Fruit fly (Drosophila melanogaster) whole organism, embryonic: ENCODE measurements around the gene CG2182.
A peak's percentile ranks its signal among the peaks of the same experiment; 100 is the strongest.

Experiments
- B-H2 ChIP-seq: fragments of 200-800 bp; sonication (Bioruptor generic); optimal IDR thresholded peaks from 2 replicates; lab custom pipeline; 2018; ENCODE audit warnings: missing biosample characterization, mild to moderate bottlenecking, missing genetic modification characterization
- Blimp-1 ChIP-seq: fragments of 200-800 bp; sonication (Bioruptor generic); optimal IDR thresholded peaks from 3 replicates; lab custom pipeline; 2018; ENCODE audit warnings: missing biosample characterization, missing genetic modification characterization, mild to moderate bottlenecking, moderate library complexity, missing genetic modification reagents
- CG10209 ChIP-seq: fragments of 200-800 bp; sonication (Bioruptor generic); optimal IDR thresholded peaks from 3 replicates; lab custom pipeline; 2017; ENCODE audit warnings: missing biosample characterization, mild to moderate bottlenecking, missing genetic modification characterization, missing genetic modification reagents
- CG10565 ChIP-seq: fragments of 200-800 bp; sonication (Bioruptor generic); optimal IDR thresholded peaks from 3 replicates; lab custom pipeline; 2016; ENCODE audit warnings: missing biosample characterization, mild to moderate bottlenecking, missing genetic modification characterization
- CG11723 ChIP-seq: fragments of 200-800 bp; sonication (Bioruptor generic); optimal IDR thresholded peaks from 2 replicates; lab custom pipeline; 2017; ENCODE audit warnings: missing biosample characterization, mild to moderate bottlenecking, missing genetic modification characterization
- CG1233 ChIP-seq: fragments of 200-800 bp; sonication (Bioruptor generic); optimal IDR thresholded peaks from 4 replicates; lab custom pipeline; 2018; ENCODE audit warnings: missing biosample characterization, mild to moderate bottlenecking, missing genetic modification characterization
- CG14050 ChIP-seq: fragments of 200-800 bp; sonication (Bioruptor generic); IDR thresholded peaks from 3 replicates; pipeline ENCODE4 v1.3.6; 2022; ENCODE audit warnings: missing biosample characterization, missing genetic modification characterization
- CG14441 ChIP-seq: fragments of 200-800 bp; sonication (Bioruptor generic); IDR thresholded peaks from 2 replicates; pipeline ENCODE4 v1.3.6; 2022; ENCODE audit warnings: missing biosample characterization, missing genetic modification characterization
- CG16779 ChIP-seq: fragments of 200-800 bp; sonication (Bioruptor generic); IDR thresholded peaks from 2 replicates; pipeline ENCODE4 v1.3.6; 2022; ENCODE audit warnings: missing biosample characterization, missing genetic modification characterization
- CG17361 ChIP-seq: fragments of 200-800 bp; sonication (Bioruptor generic); IDR thresholded peaks from 3 replicates; pipeline ENCODE4 v1.3.6; 2022; ENCODE audit warnings: missing biosample characterization, missing genetic modification characterization
- CG17829 ChIP-seq: fragments of 200-800 bp; optimal IDR thresholded peaks from 2 replicates; lab custom pipeline; 2019; ENCODE audit warnings: missing biosample characterization, mild to moderate bottlenecking, missing genetic modification characterization, moderate library complexity
- CG18011 ChIP-seq: fragments of 200-800 bp; sonication (Bioruptor generic); optimal IDR thresholded peaks from 2 replicates; lab custom pipeline; 2017; ENCODE audit warnings: missing biosample characterization, missing genetic modification characterization, mild to moderate bottlenecking, moderate library complexity, missing genotype
- CG30020 ChIP-seq: fragments of 200-800 bp; optimal IDR thresholded peaks from 2 replicates; lab custom pipeline; 2019; ENCODE audit warnings: missing biosample characterization, mild to moderate bottlenecking, missing genetic modification characterization, moderate library complexity
- CG33213 ChIP-seq: fragments of 200-800 bp; sonication (Bioruptor generic); optimal IDR thresholded peaks from 3 replicates; lab custom pipeline; 2016; ENCODE audit warnings: missing biosample characterization, missing genetic modification characterization
- CG33557 ChIP-seq: fragments of 200-800 bp; sonication (Bioruptor generic); optimal IDR thresholded peaks from 2 replicates; lab custom pipeline; 2019; ENCODE audit warnings: missing biosample characterization, mild to moderate bottlenecking, missing genetic modification characterization, moderate library complexity
- CG3838 ChIP-seq: fragments of 200-800 bp; sonication (Bioruptor generic); optimal IDR thresholded peaks from 3 replicates; lab custom pipeline; 2016; ENCODE audit warnings: missing biosample characterization, missing genetic modification characterization
- CG4328 ChIP-seq: fragments of 200-800 bp; sonication (Bioruptor generic); optimal IDR thresholded peaks from 3 replicates; lab custom pipeline; 2017; ENCODE audit warnings: missing biosample characterization, missing genetic modification reagents, missing genetic modification characterization
- CG5180 ChIP-seq: fragments of 200-800 bp; sonication (Bioruptor generic); optimal IDR thresholded peaks from 3 replicates; lab custom pipeline; 2017; ENCODE audit warnings: missing biosample characterization, missing genetic modification characterization, mild to moderate bottlenecking, moderate library complexity, missing genetic modification reagents
- CG6689 ChIP-seq: fragments of 200-800 bp; sonication (Bioruptor generic); IDR thresholded peaks from 2 replicates; pipeline ENCODE4 v1.3.6; 2022; ENCODE audit warnings: missing biosample characterization, missing genetic modification characterization
- CG6791 ChIP-seq: fragments of 200-800 bp; sonication (Bioruptor generic); IDR thresholded peaks from 3 replicates; pipeline ENCODE4 v1.3.6; 2022; ENCODE audit warnings: missing biosample characterization, missing genetic modification characterization; ENCODE audit not compliant: partially characterized antibody
- CG7556 ChIP-seq: fragments of 200-800 bp; sonication (Bioruptor generic); optimal IDR thresholded peaks from 2 replicates; lab custom pipeline; 2017; ENCODE audit warnings: missing biosample characterization, mild to moderate bottlenecking, missing genetic modification characterization
- CG7745 ChIP-seq: fragments of 200-800 bp; sonication (Bioruptor generic); optimal IDR thresholded peaks from 2 replicates; lab custom pipeline; 2018; ENCODE audit warnings: missing biosample characterization, mild to moderate bottlenecking, missing genetic modification characterization, moderate library complexity
- CG9727 ChIP-seq: fragments of 200-800 bp; sonication (Bioruptor generic); optimal IDR thresholded peaks from 3 replicates; lab custom pipeline; 2017; ENCODE audit warnings: missing biosample characterization, mild to moderate bottlenecking, missing genetic modification characterization
- CG9932 ChIP-seq: fragments of 200-800 bp; sonication (Bioruptor generic); IDR thresholded peaks from 2 replicates; pipeline ENCODE4 v1.3.6; 2022; ENCODE audit warnings: missing biosample characterization, missing genetic modification characterization
- CkIIα-i1 ChIP-seq: fragments of 200-800 bp; sonication (Bioruptor generic); IDR thresholded peaks from 2 replicates; pipeline ENCODE4 v1.3.6; 2022; ENCODE audit warnings: missing biosample characterization, missing genetic modification characterization
- D ChIP-seq, 2 experiments: fragments of 200-800 bp in 1 of 2; fragments of >200 bp in 1 of 2; sonication (Bioruptor generic) in 1 of 2; optimal IDR thresholded peaks; 2 replicates in 1 of 2; 3 replicates in 1 of 2; lab custom pipeline; 2017; ENCODE audit warnings: mild to moderate bottlenecking in 1 of 2, missing biosample characterization in 1 of 2, missing genetic modification characterization in 1 of 2, missing genetic modification reagents in 1 of 2
- Dll ChIP-seq: fragments of 200-800 bp; sonication (Bioruptor generic); IDR thresholded peaks from 4 replicates; pipeline ENCODE4 v1.3.6; 2022; ENCODE audit warnings: missing biosample characterization, missing genetic modification characterization; ENCODE audit not compliant: partially characterized antibody
- Fer2 ChIP-seq: fragments of 200-800 bp; sonication (Bioruptor generic); optimal IDR thresholded peaks from 2 replicates; lab custom pipeline; 2018; ENCODE audit warnings: missing biosample characterization, mild to moderate bottlenecking, missing genetic modification characterization, moderate library complexity
- HLH3B ChIP-seq: fragments of 200-800 bp; sonication (Bioruptor generic); IDR thresholded peaks from 2 replicates; pipeline ENCODE4 v1.3.6; 2022; ENCODE audit warnings: missing biosample characterization, missing genetic modification characterization
- Hsf ChIP-seq: fragments of 200-800 bp; sonication (Bioruptor generic); optimal IDR thresholded peaks from 3 replicates; lab custom pipeline; 2016; ENCODE audit warnings: missing biosample characterization, missing genetic modification characterization
- MESR4 ChIP-seq: fragments of 200-800 bp; sonication (Bioruptor generic); optimal IDR thresholded peaks from 2 replicates; lab custom pipeline; 2018; ENCODE audit warnings: missing biosample characterization, mild to moderate bottlenecking, missing genetic modification characterization, moderate library complexity
- Mad ChIP-seq: fragments of 200-800 bp; sonication (Bioruptor generic); optimal IDR thresholded peaks from 2 replicates; lab custom pipeline; 2016; ENCODE audit warnings: missing biosample characterization, missing genetic modification characterization
- Sox102F ChIP-seq: fragments of 200-800 bp; sonication (Bioruptor generic); optimal IDR thresholded peaks from 2 replicates; lab custom pipeline; 2018; ENCODE audit warnings: missing biosample characterization, mild to moderate bottlenecking, missing genetic modification characterization, moderate library complexity
- chinmo ChIP-seq: fragments of 200-800 bp; sonication (Bioruptor generic); IDR thresholded peaks from 4 replicates; pipeline ENCODE4 v1.3.6; 2022; ENCODE audit warnings: missing biosample characterization, missing genetic modification characterization; ENCODE audit not compliant: partially characterized antibody
- dimm ChIP-seq: fragments of 200-800 bp; sonication (Bioruptor generic); IDR thresholded peaks from 2 replicates; pipeline ENCODE4 v1.3.6; 2022; ENCODE audit warnings: missing biosample characterization, missing genetic modification characterization
- h ChIP-seq: fragments of >200 bp; optimal IDR thresholded peaks from 2 replicates; lab custom pipeline; 2017
- hkb ChIP-seq, 2 experiments: fragments of 200-800 bp in 1 of 2; fragments of >200 bp in 1 of 2; sonication (Bioruptor generic) in 1 of 2; IDR thresholded peaks in 1 of 2; optimal IDR thresholded peaks in 1 of 2; 2 replicates each; pipeline versions ENCODE4 v1.3.6 to Lab custom; 2017 to 2022; ENCODE audit warnings: missing biosample characterization in 1 of 2, missing genetic modification characterization in 1 of 2
- mld ChIP-seq: fragments of 200-800 bp; sonication (Bioruptor generic); IDR thresholded peaks from 3 replicates; pipeline ENCODE4 v1.3.6; 2022; ENCODE audit warnings: missing biosample characterization, missing genetic modification characterization; ENCODE audit not compliant: partially characterized antibody
- odd ChIP-seq: fragments of 200-800 bp; sonication (Bioruptor generic); optimal IDR thresholded peaks from 2 replicates; lab custom pipeline; 2017; ENCODE audit warnings: missing biosample characterization, mild to moderate bottlenecking, missing genetic modification characterization
- phol ChIP-seq: fragments of 200-800 bp; sonication (Bioruptor generic); optimal IDR thresholded peaks from 3 replicates; lab custom pipeline; 2018; ENCODE audit warnings: missing biosample characterization, mild to moderate bottlenecking, missing genetic modification characterization, moderate library complexity
- sisA ChIP-seq: fragments of 200-800 bp; sonication (Bioruptor generic); IDR thresholded peaks from 2 replicates; pipeline ENCODE4 v1.3.6; 2022; ENCODE audit warnings: missing biosample characterization, missing genetic modification characterization
- so ChIP-seq: fragments of 200-800 bp; sonication (Bioruptor generic); IDR thresholded peaks from 3 replicates; pipeline ENCODE4 v1.3.6; 2022; ENCODE audit warnings: missing biosample characterization, missing genetic modification characterization
- sug ChIP-seq: fragments of 200-800 bp; optimal IDR thresholded peaks from 2 replicates; lab custom pipeline; 2019; ENCODE audit warnings: missing biosample characterization, mild to moderate bottlenecking, missing genetic modification characterization, moderate library complexity
- tap ChIP-seq: fragments of 200-800 bp; optimal IDR thresholded peaks from 3 replicates; lab custom pipeline; 2019; ENCODE audit warnings: missing biosample characterization, mild to moderate bottlenecking, missing genetic modification characterization, moderate library complexity
- tgo ChIP-seq: fragments of 200-800 bp; sonication (Bioruptor generic); IDR thresholded peaks from 3 replicates; pipeline ENCODE4 v1.3.6; 2022; ENCODE audit warnings: missing biosample characterization, missing genetic modification characterization
- tll ChIP-seq, 2 experiments: fragments of 200-800 bp in 1 of 2; fragments of >200 bp in 1 of 2; sonication (Bioruptor generic) in 1 of 2; optimal IDR thresholded peaks; 2 replicates each; lab custom pipeline; 2017 to 2019; ENCODE audit warnings: missing biosample characterization in 2 of 2, missing genetic modification characterization in 2 of 2, mild to moderate bottlenecking in 1 of 2, moderate library complexity in 1 of 2
- trem ChIP-seq: fragments of 200-800 bp; optimal IDR thresholded peaks from 3 replicates; lab custom pipeline; 2019; ENCODE audit warnings: missing biosample characterization, mild to moderate bottlenecking, missing genetic modification characterization, moderate library complexity

Gene CG2182

DNA sequence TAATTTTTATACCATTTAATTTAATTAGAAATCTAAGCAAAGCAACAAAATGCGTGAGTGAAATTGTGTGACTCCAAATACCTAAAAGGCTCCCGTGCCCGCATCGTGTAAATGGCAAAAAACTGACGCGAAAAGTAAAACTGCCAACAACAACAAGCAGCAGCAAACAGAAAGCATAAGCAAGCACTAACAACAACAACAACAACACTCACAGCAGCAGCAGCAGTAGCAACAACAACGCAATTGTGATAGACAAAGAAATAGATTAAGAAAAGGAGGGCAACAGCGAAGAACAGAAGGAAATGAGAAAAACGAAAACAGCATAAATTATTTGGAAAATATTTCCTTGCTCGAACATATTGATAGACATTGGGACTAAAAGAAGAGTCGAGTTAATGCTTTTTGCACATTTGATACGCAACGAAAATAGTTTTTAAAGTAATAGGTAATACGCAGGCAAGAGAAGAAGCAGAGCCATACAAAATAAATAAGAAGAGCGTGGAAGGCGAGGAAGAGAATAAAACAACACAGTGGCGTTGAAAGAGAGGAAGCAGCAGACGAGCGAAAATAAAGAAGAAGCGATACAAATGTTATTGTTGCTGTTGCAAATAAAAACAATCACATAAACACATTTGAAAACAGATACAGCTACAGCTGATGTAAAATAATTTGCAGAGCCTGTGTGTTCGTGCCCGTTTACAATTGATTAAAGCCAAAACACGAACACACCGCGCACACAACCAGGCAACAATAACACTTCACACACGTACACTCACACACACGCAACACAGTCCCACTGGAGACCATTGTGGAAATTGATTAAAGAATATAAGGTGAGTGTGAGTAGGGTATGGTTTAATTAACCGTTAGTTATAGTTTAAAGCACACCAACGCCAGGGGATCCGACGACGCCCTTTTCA, 10.3 kb upstream of the CG2182 start (continued):
- TF ChIP-seq hkb (optimal IDR thresholded peaks at IDR 0.05; lab: Kevin White, UChicago) (no peak), hkb (GFP tag; IDR thresholded peaks at IDR 0.05; lab: Robert Waterston, UW) (no peak), CG5180 (no peak), HLH3B (GFP tag; lab: Robert Waterston, UW) (no peak), phol (tag; lab: Kevin White, UChicago) (no peak), chinmo (GFP tag; lab: Robert Waterston, UW) (peak; percentile 61; the same call in 1 of the 4 replicates), Blimp-1 (no peak), tll (GFP tag; optimal IDR thresholded peaks at IDR 0.05; lab: Kevin White, UChicago) (no peak), CG17829 (tag; lab: Kevin White, UChicago) (no peak), Dll (GFP tag; lab: Robert Waterston, UW) (no peak; the same call in 3 of the 4 replicates), mld (0 out of 3 replicates have a peak, but pooled peaks have one; percentile 18), CG16779 (no peak), h (lab: Kevin White, UChicago) (no peak), so (GFP tag; lab: Robert Waterston, UW) (no peak), D (optimal IDR thresholded peaks at IDR 0.05; lab: Kevin White, UChicago) (no peak), D (GFP tag; optimal IDR thresholded peaks at IDR 0.05; lab: Kevin White, UChicago) (no peak), CG10209 (GFP tag; lab: Kevin White, UChicago) (no peak), tap (tag; lab: Kevin White, UChicago) (no peak), CG11723 (GFP tag; lab: Kevin White, UChicago) (no peak), CG7745 (tag; lab: Kevin White, UChicago) (no peak), trem (tag; lab: Kevin White, UChicago) (no peak), CG1233 (GFP tag; lab: Kevin White, UChicago) (no peak), Hsf (GFP tag; lab: Kevin White, UChicago) (no peak), CG9932 (no peak), sisA (GFP tag; lab: Robert Waterston, UW) (no peak), MESR4 (GFP tag; lab: Kevin White, UChicago) (peak; percentile 58), CG9727 (GFP tag; lab: Kevin White, UChicago) (no peak), CG6791 (GFP tag; lab: Robert Waterston, UW) (no peak), CG30020 (tag; lab: Kevin White, UChicago) (no peak), CG10565 (GFP tag; lab: Kevin White, UChicago) (no peak), dimm (GFP tag; lab: Robert Waterston, UW) (no peak), CkIIα-i1 (no peak), CG14441 (GFP tag; lab: Robert Waterston, UW) (no peak), CG18011 (GFP tag; lab: Kevin White, UChicago) (no peak), CG14050 (GFP tag; lab: Robert Waterston, UW) (no peak), CG7556 (GFP tag; lab: Kevin White, UChicago) (no peak), CG17361 (GFP tag; lab: Robert Waterston, UW) (no peak), Sox102F (no peak), CG4328 (GFP tag; lab: Kevin White, UChicago) (no peak), CG33557 (GFP tag; lab: Kevin White, UChicago) (no peak), Fer2 (tag; lab: Kevin White, UChicago) (no peak), CG3838 (GFP tag; lab: Kevin White, UChicago) (no peak), Mad (GFP tag; lab: Kevin White, UChicago) (no peak), tgo (no peak), CG33213 (GFP tag; lab: Kevin White, UChicago) (no peak), CG6689 (no peak), odd (GFP tag; lab: Kevin White, UChicago) (no peak), sug (peak; percentile 14), B-H2 (GFP tag; lab: Kevin White, UChicago) (no peak)
